Worm (Caenorhabditis elegans) whole organism, late embryonic: Measurements from ENCODE around the gene csp-2.

Experiments
- C38D4.7 ChIP-seq: fragments of 200-800 bp; sonication (Bioruptor generic); optimal IDR thresholded peaks from 2 replicates; lab custom pipeline; 2018; ENCODE audit warnings: mild to moderate bottlenecking, missing genetic modification characterization, moderate library complexity, missing compliant biosample characterization
- F13H6.1 ChIP-seq: sonication (generic microtip); optimal IDR thresholded peaks from 2 replicates; lab custom pipeline; 2016; ENCODE audit warnings: missing genetic modification characterization, missing compliant biosample characterization
- ahr-1 ChIP-seq: sonication (generic microtip); optimal IDR thresholded peaks from 2 replicates; lab custom pipeline; 2016; ENCODE audit warnings: missing genetic modification characterization, missing compliant biosample characterization
- ceh-24 ChIP-seq: sonication (generic microtip); optimal IDR thresholded peaks from 2 replicates; lab custom pipeline; 2016; ENCODE audit warnings: mild to moderate bottlenecking, missing genetic modification characterization, missing compliant biosample characterization
- dve-1 ChIP-seq: sonication (generic microtip); optimal IDR thresholded peaks from 2 replicates; lab custom pipeline; 2017; ENCODE audit warnings: antibody characterized with exemption, mild to moderate bottlenecking, missing genetic modification characterization, missing compliant biosample characterization
- ets-4 ChIP-seq: sonication (generic microtip); optimal IDR thresholded peaks from 2 replicates; lab custom pipeline; 2016; ENCODE audit warnings: missing genetic modification characterization, missing compliant biosample characterization
- fkh-10 ChIP-seq: fragments of 150-350 bp; optimal IDR thresholded peaks from 2 replicates; lab custom pipeline; 2014; ENCODE audit warnings: missing biosample characterization, missing genetic modification reagents, missing genetic modification characterization
- fkh-6 ChIP-seq: sonication (generic microtip); optimal IDR thresholded peaks from 2 replicates; lab custom pipeline; 2016; ENCODE audit warnings: missing genetic modification characterization, missing compliant biosample characterization
- gmeb-2 ChIP-seq: sonication (generic microtip); optimal IDR thresholded peaks from 2 replicates; lab custom pipeline; 2016; ENCODE audit warnings: missing genetic modification characterization, inconsistent platforms, missing compliant biosample characterization
- hlh-15 ChIP-seq: sonication (generic microtip); optimal IDR thresholded peaks from 2 replicates; lab custom pipeline; 2016; ENCODE audit warnings: missing genetic modification characterization, missing compliant biosample characterization
- nhr-11 ChIP-seq: fragments of 150-350 bp; optimal IDR thresholded peaks from 2 replicates; lab custom pipeline; 2014; ENCODE audit warnings: missing biosample characterization, missing genetic modification characterization
- ref-2 ChIP-seq: sonication (generic microtip); optimal IDR thresholded peaks from 2 replicates; lab custom pipeline; 2016; ENCODE audit warnings: missing genetic modification characterization, missing compliant biosample characterization
- rnt-1 ChIP-seq: sonication (generic microtip); optimal IDR thresholded peaks from 2 replicates; lab custom pipeline; 2016; ENCODE audit warnings: missing genetic modification characterization, missing compliant biosample characterization

DNA sequence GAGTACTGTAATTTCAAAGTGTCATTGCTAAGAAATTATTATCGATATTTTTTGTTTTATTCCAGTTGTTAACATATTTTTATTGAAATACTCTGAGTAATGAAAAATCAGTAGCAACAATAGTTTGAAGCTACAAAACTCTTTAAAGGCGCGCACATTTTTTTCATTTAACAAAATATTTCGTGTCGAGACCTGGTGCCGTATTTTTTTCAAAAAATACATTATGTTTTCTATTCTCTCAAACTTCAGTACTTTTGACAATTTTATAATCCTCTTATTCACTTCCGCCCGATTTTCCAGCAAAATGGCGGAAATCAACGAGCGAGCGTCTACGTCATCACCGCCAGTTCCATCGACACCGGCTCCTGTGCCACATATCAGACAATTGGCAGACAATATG lies 26.4 kb downstream of the csp-2 start, which contains the start of gene blos-2:
- TF ChIP-seq ahr-1 (tag; lab: Kevin White, UChicago) (no peak), F13H6.1 (tag; lab: Kevin White, UChicago) (no peak), fkh-10 (no peak), fkh-6 (tag; lab: Kevin White, UChicago) (no peak), gmeb-2 (tag; lab: Kevin White, UChicago) (no peak), dve-1 (tag; lab: Kevin White, UChicago) (no peak), C38D4.7 (GFP tag; lab: Kevin White, UChicago) (no peak), ets-4 (tag; lab: Kevin White, UChicago) (no peak), hlh-15 (tag; lab: Kevin White, UChicago) (no peak), rnt-1 (tag; lab: Kevin White, UChicago) (no peak), ceh-24 (tag; lab: Kevin White, UChicago) (no peak), ref-2 (tag; lab: Kevin White, UChicago) (no peak), nhr-11 (tag; lab: Kevin White, UChicago) (no peak)
